Worm (Caenorhabditis elegans): ENCODE data around the gene T18D3.9.

DNA sequence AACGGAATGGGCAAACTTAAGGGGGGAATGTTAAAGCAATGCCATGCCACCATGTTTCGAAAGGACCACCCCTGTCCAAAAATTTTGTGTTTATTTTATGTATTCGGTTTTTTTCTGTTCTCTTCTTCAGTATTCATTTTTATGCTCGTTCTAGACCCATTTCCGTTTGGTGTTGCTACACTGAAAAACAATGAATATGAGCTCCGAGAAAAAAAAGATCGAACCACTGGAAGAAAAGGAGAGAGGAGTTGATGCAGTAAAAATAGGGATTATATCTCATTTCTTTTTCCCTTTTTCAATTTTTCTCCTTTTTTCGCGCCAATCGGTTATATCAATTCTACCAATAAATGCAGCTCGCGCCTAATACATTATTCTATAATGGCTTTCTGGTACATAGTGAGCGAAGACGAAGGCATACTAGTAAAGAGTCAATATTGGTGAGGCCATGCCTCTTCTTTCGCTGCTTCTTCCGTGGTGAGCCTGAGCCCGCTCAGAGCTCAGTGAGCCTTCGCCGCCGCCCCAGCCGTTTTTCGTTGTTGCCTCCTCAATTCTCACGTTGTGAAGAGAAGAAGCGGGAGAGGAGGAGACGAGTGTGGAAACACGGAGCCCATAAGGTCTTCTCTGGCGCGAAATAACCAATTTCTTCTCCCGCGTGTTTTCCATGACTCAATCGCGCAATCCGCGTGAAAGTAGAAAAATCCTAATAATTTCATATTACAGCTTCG is 14.1 kb downstream of the T18D3.9 start:
- TF ChIP-seq lin-40 (tag; optimal IDR thresholded peaks at IDR 0.05): no peak
- TF ChIP-seq egl-18 (GFP tag; IDR thresholded peaks at IDR 0.05): no peak
- TF ChIP-seq ceh-91 (GFP tag; IDR thresholded peaks at IDR 0.05): no peak
- TF ChIP-seq Y56A3A.18 (GFP tag; IDR thresholded peaks at IDR 0.05): no peak
- TF ChIP-seq efl-1 (GFP tag; optimal IDR thresholded peaks at IDR 0.05): no peak
- no peak for TF ChIP-seq pha-4 (tag; optimal IDR thresholded peaks at IDR 0.05)
- no peak for TF ChIP-seq unc-130 (GFP tag; optimal IDR thresholded peaks at IDR 0.05)
- TF ChIP-seq ama-1 (optimal IDR thresholded peaks at IDR 0.05): no peak
- TF ChIP-seq ama-1 (GFP tag; optimal IDR thresholded peaks at IDR 0.05): no peak
- no peak for TF ChIP-seq lsy-27 (tag; optimal IDR thresholded peaks at IDR 0.05; ENCODE audit: borderline replicate concordance, insufficient read depth)
- TF ChIP-seq attf-3 (GFP tag; conservative IDR thresholded peaks at IDR 0.05): no peak
- no peak for TF ChIP-seq chd-7 (tag; optimal IDR thresholded peaks at IDR 0.05)
- TF ChIP-seq B0019.2 (GFP tag; conservative IDR thresholded peaks at IDR 0.05): no peak
- no peak for TF ChIP-seq cebp-1 (GFP tag; IDR thresholded peaks at IDR 0.05)
- TF ChIP-seq cebp-1 (tag; optimal IDR thresholded peaks at IDR 0.05): peak; percentile 9

Data from whole organism, young adult.